Worm (Caenorhabditis elegans) whole organism, young adult: ENCODE results near the gene R03H10.7.

ENCODE experiments used
- B0035.1 ChIP-seq: sonication (generic microtip); optimal IDR thresholded peaks from 2 replicates; lab custom pipeline; 2016; ENCODE audit warnings: missing genetic modification characterization, mild to moderate bottlenecking, missing compliant biosample characterization, missing genotype, missing genetic modification reagents
- D2030.7 ChIP-seq: fragments of 200-800 bp; sonication (Bioruptor generic); IDR thresholded peaks from 2 replicates; pipeline ENCODE4 v1.3.6; 2022; ENCODE audit warnings: missing genetic modification reagents, missing genetic modification characterization, missing compliant biosample characterization
- F10E7.11 ChIP-seq: sonication (generic microtip); optimal IDR thresholded peaks from 2 replicates; lab custom pipeline; 2017; ENCODE audit warnings: mild to moderate bottlenecking, missing genetic modification characterization, moderate library complexity, missing compliant biosample characterization
- F22D6.2 ChIP-seq: sonication (generic microtip); optimal IDR thresholded peaks from 2 replicates; lab custom pipeline; 2016; ENCODE audit warnings: mild to moderate bottlenecking, missing genetic modification characterization, missing compliant biosample characterization
- Y53F4B.3 ChIP-seq: fragments of 200-800 bp; sonication (Bioruptor generic); IDR thresholded peaks from 2 replicates; pipeline ENCODE4 v1.3.6; 2022; ENCODE audit warnings: missing genetic modification reagents, missing genetic modification characterization, missing compliant biosample characterization
- Y79H2A.3 ChIP-seq: fragments of 200-800 bp; sonication (Bioruptor generic); conservative IDR thresholded peaks from 2 replicates; pipeline ENCODE4 v1.3.6; 2022; ENCODE audit warnings: missing genetic modification reagents, missing genetic modification characterization, missing compliant biosample characterization
- aptf-2 ChIP-seq: fragments of 200-800 bp; sonication (Bioruptor generic); conservative IDR thresholded peaks from 2 replicates; pipeline ENCODE4 v1.3.6; 2022; ENCODE audit warnings: missing genetic modification reagents, missing genetic modification characterization, missing compliant biosample characterization
- atf-7 ChIP-seq: sonication (generic microtip); optimal IDR thresholded peaks from 2 replicates; lab custom pipeline; 2017; ENCODE audit warnings: mild to moderate bottlenecking, missing genetic modification characterization, missing compliant biosample characterization
- attf-5 ChIP-seq: fragments of 200-800 bp; sonication (Bioruptor generic); optimal IDR thresholded peaks from 2 replicates; lab custom pipeline; 2018; ENCODE audit warnings: mild to moderate bottlenecking, missing genetic modification characterization, missing compliant biosample characterization
- attf-6 ChIP-seq: fragments of 200-800 bp; sonication (Bioruptor generic); IDR thresholded peaks from 2 replicates; pipeline ENCODE4 v1.3.6; 2022; ENCODE audit warnings: missing genetic modification reagents, missing genetic modification characterization, missing compliant biosample characterization
- bed-1 ChIP-seq: fragments of 200-800 bp; sonication (Bioruptor generic); IDR thresholded peaks from 2 replicates; pipeline ENCODE4 v1.3.6; 2022; ENCODE audit warnings: missing genetic modification reagents, missing genetic modification characterization, missing compliant biosample characterization
- ccch-3 ChIP-seq: fragments of 200-800 bp; sonication (Bioruptor generic); optimal IDR thresholded peaks from 2 replicates; lab custom pipeline; 2018; ENCODE audit warnings: mild to moderate bottlenecking, missing genetic modification characterization, missing compliant biosample characterization
- cebp-1 ChIP-seq, 2 experiments: fragments of 200-800 bp in 1 of 2; sonication (Bioruptor generic) in 1 of 2; sonication (generic microtip) in 1 of 2; IDR thresholded peaks in 1 of 2; optimal IDR thresholded peaks in 1 of 2; 2 replicates each; pipeline versions ENCODE4 v1.3.6 to Lab custom; 2017 to 2022; ENCODE audit warnings: missing compliant biosample characterization in 2 of 2, missing genetic modification characterization in 2 of 2, mild to moderate bottlenecking in 1 of 2, missing genetic modification reagents in 1 of 2, moderate library complexity in 1 of 2
- ceh-27 ChIP-seq: fragments of 200-800 bp; sonication (Bioruptor generic); optimal IDR thresholded peaks from 2 replicates; lab custom pipeline; 2018; ENCODE audit warnings: mild to moderate bottlenecking, missing genetic modification characterization, moderate library complexity, missing compliant biosample characterization
- ceh-58 ChIP-seq: fragments of 200-800 bp; sonication (Bioruptor generic); IDR thresholded peaks from 2 replicates; pipeline ENCODE4 v1.3.6; 2022; ENCODE audit warnings: missing genetic modification characterization, missing compliant biosample characterization
- dox-1 ChIP-seq: fragments of 200-800 bp; sonication (Bioruptor generic); IDR thresholded peaks from 2 replicates; pipeline ENCODE4 v1.3.6; 2022; ENCODE audit warnings: missing genetic modification reagents, missing genetic modification characterization, missing compliant biosample characterization
- dpl-1 ChIP-seq: fragments of 150-350 bp; optimal IDR thresholded peaks from 2 replicates; lab custom pipeline; 2014; ENCODE audit warnings: missing biosample characterization, missing genetic modification reagents, missing genetic modification characterization
- efl-1 ChIP-seq: fragments of 150-350 bp; optimal IDR thresholded peaks from 2 replicates; lab custom pipeline; 2014; ENCODE audit warnings: missing biosample characterization, missing genetic modification reagents, missing genetic modification characterization
- ekl-4 ChIP-seq: fragments of 200-800 bp; sonication (Bioruptor generic); IDR thresholded peaks from 2 replicates; pipeline ENCODE4 v1.3.6; 2022; ENCODE audit warnings: missing genetic modification reagents, missing genetic modification characterization, missing compliant biosample characterization
- ets-4 ChIP-seq: fragments of 200-800 bp; sonication (Bioruptor generic); optimal IDR thresholded peaks from 2 replicates; lab custom pipeline; 2018; ENCODE audit warnings: mild to moderate bottlenecking, missing genetic modification characterization, missing compliant biosample characterization
- gei-17 ChIP-seq: fragments of 200-800 bp; sonication (Bioruptor generic); optimal IDR thresholded peaks from 2 replicates; lab custom pipeline; 2018; ENCODE audit warnings: mild to moderate bottlenecking, missing genetic modification characterization, missing compliant biosample characterization
- hlh-26 ChIP-seq: fragments of 200-800 bp; sonication (Bioruptor generic); conservative IDR thresholded peaks from 2 replicates; pipeline ENCODE4 v1.3.6; 2022; ENCODE audit warnings: missing genetic modification reagents, missing genetic modification characterization, missing compliant biosample characterization
- let-526 ChIP-seq: fragments of 200-800 bp; sonication (Bioruptor generic); IDR thresholded peaks from 2 replicates; pipeline ENCODE4 v1.3.6; 2022; ENCODE audit warnings: missing genetic modification reagents, missing genetic modification characterization, missing compliant biosample characterization
- let-607 ChIP-seq, 2 experiments: fragments of 200-800 bp in 1 of 2; sonication (Bioruptor generic) in 1 of 2; sonication (generic microtip) in 1 of 2; optimal IDR thresholded peaks; 2 replicates each; lab custom pipeline; 2016 to 2018; ENCODE audit warnings: mild to moderate bottlenecking in 2 of 2, missing compliant biosample characterization in 2 of 2, missing genetic modification characterization in 2 of 2, moderate library complexity in 2 of 2, missing genotype in 1 of 2
- lin-40 ChIP-seq: sonication (generic microtip); optimal IDR thresholded peaks from 2 replicates; lab custom pipeline; 2016; ENCODE audit warnings: missing genetic modification characterization, mild to moderate bottlenecking, missing compliant biosample characterization, missing genotype, missing genetic modification reagents
- mcd-1 ChIP-seq: fragments of 200-800 bp; sonication (Bioruptor generic); IDR thresholded peaks from 2 replicates; pipeline ENCODE4 v1.3.6; 2022; ENCODE audit warnings: missing genetic modification reagents, missing genetic modification characterization, missing compliant biosample characterization
- mel-28 ChIP-seq: sonication (generic microtip); optimal IDR thresholded peaks from 2 replicates; lab custom pipeline; 2016; ENCODE audit warnings: borderline replicate concordance, mild to moderate bottlenecking, missing genetic modification characterization, missing compliant biosample characterization
- mes-4 ChIP-seq: sonication (generic microtip); optimal IDR thresholded peaks from 2 replicates; lab custom pipeline; 2016; ENCODE audit warnings: missing genotype, missing genetic modification characterization, missing compliant biosample characterization
- mxl-1 ChIP-seq: sonication (generic microtip); optimal IDR thresholded peaks from 2 replicates; lab custom pipeline; 2016; ENCODE audit warnings: missing genetic modification characterization, missing compliant biosample characterization
- nfya-1 ChIP-seq: sonication (generic microtip); optimal IDR thresholded peaks from 2 replicates; lab custom pipeline; 2017; ENCODE audit warnings: antibody characterized with exemption, missing compliant biosample characterization, missing genetic modification characterization, borderline replicate concordance; ENCODE audit not compliant: insufficient read depth
- nhr-120 ChIP-seq: fragments of 200-800 bp; sonication (Bioruptor generic); IDR thresholded peaks from 2 replicates; pipeline ENCODE4 v1.3.6; 2022; ENCODE audit warnings: missing genetic modification characterization, missing compliant biosample characterization
- nhr-27 ChIP-seq: fragments of 200-800 bp; sonication (Bioruptor generic); optimal IDR thresholded peaks from 2 replicates; lab custom pipeline; 2018; ENCODE audit warnings: mild to moderate bottlenecking, missing genetic modification characterization, moderate library complexity, missing compliant biosample characterization
- nhr-80 ChIP-seq: sonication (generic microtip); optimal IDR thresholded peaks from 2 replicates; lab custom pipeline; 2016; ENCODE audit warnings: missing genetic modification characterization, missing compliant biosample characterization
- nhr-90 ChIP-seq: sonication (generic microtip); optimal IDR thresholded peaks from 2 replicates; lab custom pipeline; 2016; ENCODE audit warnings: missing genotype, mild to moderate bottlenecking, missing genetic modification characterization, missing compliant biosample characterization
- repo-1 ChIP-seq: sonication (generic microtip); optimal IDR thresholded peaks from 2 replicates; lab custom pipeline; 2017; ENCODE audit warnings: mild to moderate bottlenecking, missing genetic modification characterization, missing compliant biosample characterization
- sdz-38 ChIP-seq: sonication (generic microtip); optimal IDR thresholded peaks from 2 replicates; lab custom pipeline; 2016; ENCODE audit warnings: missing genotype, missing genetic modification characterization, missing compliant biosample characterization
- tbp1 ChIP-seq: fragments of 200-800 bp; sonication (Bioruptor generic); optimal IDR thresholded peaks from 2 replicates; lab custom pipeline; 2018; ENCODE audit warnings: mild to moderate bottlenecking, missing genetic modification characterization, missing compliant biosample characterization
- zim-3 ChIP-seq: sonication (generic microtip); optimal IDR thresholded peaks from 2 replicates; lab custom pipeline; 2017; ENCODE audit warnings: mild to moderate bottlenecking, missing genetic modification characterization, moderate library complexity, missing compliant biosample characterization
- ztf-22 ChIP-seq: fragments of 200-800 bp; sonication (Bioruptor generic); optimal IDR thresholded peaks from 2 replicates; lab custom pipeline; 2018; ENCODE audit warnings: mild to moderate bottlenecking, missing genetic modification characterization, moderate library complexity, missing compliant biosample characterization
- ztf-28 ChIP-seq: fragments of 200-800 bp; sonication (Bioruptor generic); IDR thresholded peaks from 2 replicates; pipeline ENCODE4 v1.3.6; 2022; ENCODE audit warnings: missing genetic modification reagents, missing genetic modification characterization, missing compliant biosample characterization

The R03H10.7 gene

ce11 chrII:4182364-4182763, 3.6 kb upstream of the R03H10.7 start, which contains the start of gene R03H10.11:
R03H10.11 (plus strand) TSS chrII:4182664.
- TF ChIP-seq lin-40 (tag; lab: Kevin White, UChicago) (no peak), mcd-1 (no peak), atf-7 (tag; lab: Kevin White, UChicago) (no peak), mes-4 (tag; lab: Kevin White, UChicago) (no peak), ekl-4 (GFP tag; lab: Robert Waterston, UW) (no peak), attf-6 (no peak), F22D6.2 (tag; lab: Kevin White, UChicago) (no peak), repo-1 (tag; lab: Kevin White, UChicago) (no peak), mxl-1 (tag; lab: Kevin White, UChicago) (no peak), dpl-1 (GFP tag; lab: Kevin White, UChicago) (no peak)
- TF ChIP-seq, all 124 proteins: peak for 0

ce11 chrII:4179897-4180296, 1.2 kb upstream of the R03H10.7 start, which contains the start of gene R03H10.1:
R03H10.1 (plus strand) TSS chrII:4180248.
- TF ChIP-seq cebp-1 (GFP tag; IDR thresholded peaks at IDR 0.05; lab: Robert Waterston, UW) (no peak), cebp-1 (tag; optimal IDR thresholded peaks at IDR 0.05; lab: Kevin White, UChicago) (peak; percentile 20), nhr-27 (no peak), zim-3 (tag; lab: Kevin White, UChicago) (no peak), ets-4 (GFP tag; lab: Kevin White, UChicago) (no peak), ztf-28 (no peak), dox-1 (no peak), nfya-1 (tag; lab: Kevin White, UChicago) (no peak), efl-1 (GFP tag; lab: Kevin White, UChicago) (no peak), aptf-2 (no peak), ztf-22 (no peak), ceh-58 (GFP tag; lab: Robert Waterston, UW) (no peak), nhr-80 (tag; lab: Kevin White, UChicago) (peak; percentile 21)

DNA sequence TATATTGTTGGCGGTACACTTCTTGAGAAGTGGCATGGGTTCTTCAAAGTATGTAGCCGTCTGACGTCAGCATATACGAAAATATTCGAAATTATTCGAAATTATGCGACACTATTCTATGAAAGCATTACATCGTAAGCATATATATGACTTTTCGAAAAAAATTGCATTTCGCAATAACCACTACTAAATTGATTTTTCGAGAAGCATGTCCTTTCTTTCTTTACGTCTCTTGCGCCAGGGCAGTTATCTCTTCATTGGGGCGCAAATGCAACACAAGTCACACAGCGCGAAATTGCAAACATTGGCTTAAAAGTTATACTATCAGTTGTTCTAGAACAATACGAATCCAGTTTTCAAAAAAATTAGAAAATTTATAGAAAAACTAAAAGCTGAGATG, 4.9 kb downstream of the R03H10.7 start:
- TF ChIP-seq cebp-1 (GFP tag; IDR thresholded peaks at IDR 0.05; lab: Robert Waterston, UW) (peak; percentile 52; the same call in 1 of the 2 replicates), cebp-1 (tag; optimal IDR thresholded peaks at IDR 0.05; lab: Kevin White, UChicago) (peak; percentile 86), attf-5 (no peak)

ce11 chrII:4173398-4173797, 5.3 kb downstream of the R03H10.7 start, which contains the start of gene R03H10.6:
R03H10.6 (minus strand) TSS chrII:4173498.
- no peak for TF ChIP-seq ccch-3
- no peak for TF ChIP-seq sdz-38 (tag; lab: Kevin White, UChicago)
- TF ChIP-seq nhr-120 (GFP tag; lab: Robert Waterston, UW): no peak
- TF ChIP-seq dpl-1 (GFP tag; lab: Kevin White, UChicago): no peak
- TF ChIP-seq ceh-27: no peak
- no peak for TF ChIP-seq let-526
- TF ChIP-seq F10E7.11: no peak

ce11 chrII:4170508-4170907, 8.2 kb downstream of the R03H10.7 start, which contains the start of gene R03H10.5:
R03H10.5 (minus strand) TSS chrII:4170608.
- TF ChIP-seq bed-1 (GFP tag; lab: Robert Waterston, UW) (no peak), Y53F4B.3 (GFP tag; lab: Robert Waterston, UW) (no peak), nhr-90 (tag; lab: Kevin White, UChicago) (no peak), tbp1 (GFP tag; lab: Kevin White, UChicago) (no peak), mel-28 (tag; lab: Kevin White, UChicago) (no peak), B0035.1 (no peak), hlh-26 (no peak), gei-17 (no peak), let-607 (tag; optimal IDR thresholded peaks at IDR 0.05; lab: Kevin White, UChicago) (no peak), D2030.7 (no peak), atf-7 (tag; lab: Kevin White, UChicago) (no peak), Y79H2A.3 (GFP tag; lab: Robert Waterston, UW) (no peak)
